Worm (Caenorhabditis elegans) whole organism, mixed stage, embryonic: ENCODE results near the gene B0302.5.

Experiments used
- blmp-1 ChIP-seq: fragments of 150-350 bp; optimal IDR thresholded peaks from 2 replicates; lab custom pipeline; 2014; ENCODE audit warnings: missing biosample characterization, missing genetic modification characterization
- ceh-43 ChIP-seq: fragments of 200-800 bp; sonication (Bioruptor generic); optimal IDR thresholded peaks from 2 replicates; lab custom pipeline; 2018; ENCODE audit warnings: mild to moderate bottlenecking, missing genetic modification characterization, moderate library complexity, missing compliant biosample characterization
- unc-39 ChIP-seq: fragments of 150-350 bp; optimal IDR thresholded peaks from 2 replicates; lab custom pipeline; 2014; ENCODE audit warnings: missing biosample characterization, missing genetic modification characterization

DNA sequence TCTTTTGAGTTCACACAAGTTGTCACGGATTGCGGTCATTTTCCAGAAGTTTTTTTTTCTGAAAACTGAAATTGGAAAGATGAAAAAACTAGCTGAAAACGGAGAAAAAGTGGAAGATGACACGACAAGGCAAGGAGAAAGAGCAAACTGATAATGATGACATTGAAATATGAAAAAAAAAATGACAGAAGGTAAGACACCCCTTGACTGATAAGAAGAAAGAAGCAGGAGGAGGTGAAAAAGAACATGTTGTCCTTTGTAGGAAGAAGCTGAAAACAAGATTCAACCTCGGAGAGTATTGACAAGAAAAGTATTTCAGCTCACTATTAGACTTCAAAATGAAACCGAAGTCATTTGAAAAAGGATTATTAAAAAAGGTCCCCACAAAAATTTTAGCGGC is at the start of gene B0302.5:
- TF ChIP-seq unc-39 (no peak), blmp-1 (no peak), ceh-43 (GFP tag; lab: Kevin White, UChicago) (no peak)
